Worm (Caenorhabditis elegans) whole organism, late embryonic: ENCODE results near the gene htz-1.

Source experiments
- C08G9.2 ChIP-seq: sonication (generic microtip); optimal IDR thresholded peaks from 2 replicates; lab custom pipeline; 2016; ENCODE audit warnings: mild to moderate bottlenecking, missing genetic modification characterization, moderate library complexity, missing compliant biosample characterization
- F13H6.1 ChIP-seq: sonication (generic microtip); optimal IDR thresholded peaks from 2 replicates; lab custom pipeline; 2016; ENCODE audit warnings: missing genetic modification characterization, missing compliant biosample characterization
- ceh-30 ChIP-seq: fragments of 150-350 bp; optimal IDR thresholded peaks from 2 replicates; lab custom pipeline; 2014; ENCODE audit warnings: missing biosample characterization, missing genetic modification characterization
- ceh-9 ChIP-seq: sonication (generic microtip); optimal IDR thresholded peaks from 2 replicates; lab custom pipeline; 2016; ENCODE audit warnings: mild to moderate bottlenecking, missing genetic modification characterization, inconsistent platforms, missing compliant biosample characterization
- madf-2 ChIP-seq: sonication (generic microtip); optimal IDR thresholded peaks from 2 replicates; lab custom pipeline; 2017; ENCODE audit warnings: missing genetic modification characterization, missing compliant biosample characterization
- nhr-11 ChIP-seq: fragments of 150-350 bp; optimal IDR thresholded peaks from 2 replicates; lab custom pipeline; 2014; ENCODE audit warnings: missing biosample characterization, missing genetic modification characterization
- npax-4 ChIP-seq: sonication (generic microtip); optimal IDR thresholded peaks from 2 replicates; lab custom pipeline; 2016; ENCODE audit warnings: missing genetic modification characterization, missing compliant biosample characterization
- pat-9 ChIP-seq: fragments of 200-800 bp; sonication (Bioruptor generic); optimal IDR thresholded peaks from 2 replicates; lab custom pipeline; 2018; ENCODE audit warnings: mild to moderate bottlenecking, missing genetic modification characterization, moderate library complexity, missing compliant biosample characterization
- pha-4 ChIP-seq: fragments of 150-350 bp; optimal IDR thresholded peaks from 2 replicates; lab custom pipeline; 2018; ENCODE audit warnings: missing biosample characterization, missing genetic modification reagents, missing genetic modification characterization
- pqm-1 ChIP-seq: sonication (generic microtip); optimal IDR thresholded peaks from 2 replicates; lab custom pipeline; 2016; ENCODE audit warnings: missing genetic modification characterization, missing compliant biosample characterization
- unc-55 ChIP-seq: sonication (generic microtip); optimal IDR thresholded peaks from 2 replicates; lab custom pipeline; 2017; ENCODE audit warnings: missing biosample characterization, missing genetic modification reagents, missing genetic modification characterization
- unc-86 ChIP-seq: sonication (generic microtip); optimal IDR thresholded peaks from 2 replicates; lab custom pipeline; 2016; ENCODE audit warnings: missing genetic modification characterization, missing compliant biosample characterization

- TF ChIP-seq ceh-30 (tag; lab: Kevin White, UChicago) = no peak
- TF ChIP-seq unc-86 = no peak
- TF ChIP-seq F13H6.1 (tag; lab: Kevin White, UChicago) = no peak
- no peak for TF ChIP-seq pha-4
- no peak for TF ChIP-seq nhr-11
- no peak for TF ChIP-seq npax-4 (tag; lab: Kevin White, UChicago)
- no peak for TF ChIP-seq pqm-1 (tag; lab: Kevin White, UChicago)
- no peak for TF ChIP-seq ceh-9 (tag; lab: Kevin White, UChicago)
- TF ChIP-seq madf-2 (tag; lab: Kevin White, UChicago) = no peak
- no peak for TF ChIP-seq C08G9.2 (tag; lab: Kevin White, UChicago)
- TF ChIP-seq unc-55 (GFP tag; lab: Kevin White, UChicago) = no peak
- TF ChIP-seq pat-9 (tag; lab: Kevin White, UChicago) = no peak
Observed at ce11 chrIV:4469055-4469454, 23.0 kb downstream of the htz-1 start.
